Fruit fly (Drosophila melanogaster) whole organism, embryonic: ENCODE data around the gene CG9839.

Experiments used
- Abd-B ChIP-seq: fragments of 200-800 bp; sonication (Bioruptor generic); optimal IDR thresholded peaks from 2 replicates; lab custom pipeline; 2018; ENCODE audit warnings: missing biosample characterization, mild to moderate bottlenecking, missing genetic modification characterization, moderate library complexity
- Bdp1 ChIP-seq: fragments of 200-800 bp; sonication (Bioruptor generic); optimal IDR thresholded peaks from 3 replicates; lab custom pipeline; 2016; ENCODE audit warnings: missing biosample characterization, missing genetic modification characterization
- CG12769 ChIP-seq: fragments of 200-800 bp; sonication (Bioruptor generic); optimal IDR thresholded peaks from 2 replicates; lab custom pipeline; 2019; ENCODE audit warnings: missing biosample characterization, mild to moderate bottlenecking, missing genetic modification characterization, moderate library complexity
- CG2712 ChIP-seq: fragments of 200-800 bp; optimal IDR thresholded peaks from 3 replicates; lab custom pipeline; 2019; ENCODE audit warnings: missing biosample characterization, mild to moderate bottlenecking, missing genetic modification characterization, moderate library complexity
- CG4328 ChIP-seq: fragments of 200-800 bp; sonication (Bioruptor generic); optimal IDR thresholded peaks from 3 replicates; lab custom pipeline; 2017; ENCODE audit warnings: missing biosample characterization, missing genetic modification reagents, missing genetic modification characterization
- CG6175 ChIP-seq: fragments of 200-800 bp; sonication (Bioruptor generic); IDR thresholded peaks from 3 replicates; pipeline ENCODE4 v1.3.6; 2022; ENCODE audit warnings: missing biosample characterization, missing genetic modification characterization
- Doc3 ChIP-seq: fragments of 200-800 bp; sonication (Bioruptor generic); IDR thresholded peaks from 3 replicates; pipeline ENCODE4 v1.3.6; 2022; ENCODE audit warnings: missing biosample characterization, missing genetic modification characterization; ENCODE audit not compliant: partially characterized antibody
- E2f2 ChIP-seq: fragments of 200-800 bp; sonication (Bioruptor generic); IDR thresholded peaks from 2 replicates; pipeline ENCODE4 v1.3.6; 2022; ENCODE audit warnings: missing biosample characterization, missing genetic modification characterization
- Gug ChIP-seq: fragments of 200-800 bp; sonication (Bioruptor generic); IDR thresholded peaks from 4 replicates; pipeline ENCODE4 v1.3.6; 2022; ENCODE audit warnings: missing biosample characterization, missing genetic modification characterization
- Hmx ChIP-seq: fragments of 200-800 bp; sonication (Bioruptor generic); optimal IDR thresholded peaks from 2 replicates; lab custom pipeline; 2016; ENCODE audit warnings: missing biosample characterization, missing genetic modification characterization
- cg ChIP-seq: fragments of 200-800 bp; sonication (Bioruptor generic); optimal IDR thresholded peaks from 3 replicates; lab custom pipeline; 2019; ENCODE audit warnings: missing biosample characterization, mild to moderate bottlenecking, missing genetic modification characterization, moderate library complexity
- gsb-n ChIP-seq: fragments of 200-800 bp; sonication (Bioruptor generic); optimal IDR thresholded peaks from 3 replicates; lab custom pipeline; 2018; ENCODE audit warnings: missing biosample characterization, mild to moderate bottlenecking, missing genetic modification characterization
- jigr1 ChIP-seq: fragments of 200-800 bp; sonication (Bioruptor generic); IDR thresholded peaks from 3 replicates; pipeline ENCODE4 v1.3.6; 2022; ENCODE audit warnings: missing biosample characterization, missing genetic modification characterization
- lmd ChIP-seq: fragments of 200-800 bp; sonication (Bioruptor generic); IDR thresholded peaks from 2 replicates; pipeline ENCODE4 v1.3.6; 2022; ENCODE audit warnings: missing biosample characterization, missing genetic modification characterization

DNA sequence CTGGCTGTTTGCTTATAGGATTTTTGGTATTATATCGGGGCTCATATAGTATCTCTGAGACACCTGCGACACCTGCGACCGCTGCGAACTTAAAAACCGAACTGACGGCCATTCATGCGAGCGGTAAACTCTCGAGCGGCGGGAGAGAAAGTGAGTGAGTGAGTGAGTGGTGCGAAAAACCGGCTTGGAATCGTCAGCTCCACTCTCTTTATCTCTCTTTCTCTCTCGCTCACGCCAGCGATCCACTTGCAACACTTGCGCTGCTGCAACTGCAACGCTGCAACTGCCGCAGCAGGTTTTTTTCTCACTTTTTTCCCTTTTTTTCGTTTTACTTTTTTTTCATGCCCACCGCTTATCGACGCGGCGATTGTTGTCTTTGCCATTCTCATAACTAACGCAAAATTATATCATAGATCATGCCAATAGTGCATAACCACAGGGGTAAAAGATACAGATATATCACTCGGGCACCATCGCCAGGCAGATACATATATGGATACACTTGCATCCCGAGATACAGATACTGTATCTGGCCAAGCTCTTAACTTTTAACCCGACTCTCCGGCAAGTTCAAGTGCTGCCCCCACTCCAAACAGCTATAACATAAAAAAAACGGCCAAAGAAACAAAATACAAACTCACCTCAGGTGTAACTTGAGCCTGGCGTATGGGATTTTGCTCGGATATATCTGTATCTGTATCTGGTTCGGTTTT, 13.0 kb downstream of the CG9839 start:
- TF ChIP-seq CG2712 (tag; lab: Kevin White, UChicago) = no peak
- no peak for TF ChIP-seq CG4328 (GFP tag; lab: Kevin White, UChicago)
- no peak for TF ChIP-seq Hmx (GFP tag; lab: Kevin White, UChicago)
- no peak for TF ChIP-seq lmd
- TF ChIP-seq Abd-B (GFP tag; lab: Kevin White, UChicago) = no peak
- TF ChIP-seq Bdp1 (GFP tag; lab: Kevin White, UChicago) = no peak
- TF ChIP-seq CG6175 (GFP tag; lab: Robert Waterston, UW) = no peak
- no peak for TF ChIP-seq CG12769 (tag; lab: Kevin White, UChicago)
- TF ChIP-seq Doc3 (GFP tag; lab: Robert Waterston, UW) = no peak
- TF ChIP-seq E2f2 = no peak
- TF ChIP-seq gsb-n (tag; lab: Kevin White, UChicago) = no peak
- TF ChIP-seq Gug (GFP tag; lab: Robert Waterston, UW) = no peak
- no peak for TF ChIP-seq jigr1
- TF ChIP-seq cg = no peak
